Worm (Caenorhabditis elegans): ENCODE measurements around the gene cyp-13A5.

- TF ChIP-seq ceh-79 (tag; optimal IDR thresholded peaks at IDR 0.05) (no peak), ama-1 (optimal IDR thresholded peaks at IDR 0.05) (no peak), ama-1 (GFP tag; optimal IDR thresholded peaks at IDR 0.05) (no peak), F49E8.2 (tag; optimal IDR thresholded peaks at IDR 0.05; ENCODE audit: insufficient read depth) (no peak), pbrm-1 (GFP tag; IDR thresholded peaks at IDR 0.05) (no peak), madf-10 (tag; optimal IDR thresholded peaks at IDR 0.05) (no peak), ZK185.1 (tag; optimal IDR thresholded peaks at IDR 0.05; ENCODE audit: poor library complexity, severe bottlenecking) (no peak), ets-4 (GFP tag; optimal IDR thresholded peaks at IDR 0.05) (no peak)
These were observed 13.9 kb downstream of the cyp-13A5 start for ce11 chrII:9786215-9786614.
